Fruit fly (Drosophila melanogaster) whole organism, embryonic: Measurements from ENCODE around the gene CG12289.

Source experiments
- Bgb ChIP-seq: fragments of 200-800 bp; sonication (Bioruptor generic); IDR thresholded peaks from 2 replicates; pipeline ENCODE4 v1.3.6; 2022; ENCODE audit warnings: missing biosample characterization, missing genetic modification characterization; ENCODE audit not compliant: partially characterized antibody
- Bteb2 ChIP-seq: fragments of 200-800 bp; sonication (Bioruptor generic); optimal IDR thresholded peaks from 2 replicates; lab custom pipeline; 2016; ENCODE audit warnings: missing biosample characterization, missing genetic modification characterization
- CG10274 ChIP-seq: fragments of 200-800 bp; sonication (Bioruptor generic); optimal IDR thresholded peaks from 3 replicates; lab custom pipeline; 2017; ENCODE audit warnings: missing biosample characterization, mild to moderate bottlenecking, missing genetic modification characterization
- CG11093 ChIP-seq: fragments of 200-800 bp; sonication (Bioruptor generic); IDR thresholded peaks from 3 replicates; pipeline ENCODE4 v1.3.6; 2022; ENCODE audit warnings: missing biosample characterization, missing genetic modification characterization
- CG11504 ChIP-seq: fragments of 200-800 bp; sonication (Bioruptor generic); optimal IDR thresholded peaks from 3 replicates; lab custom pipeline; 2019; ENCODE audit warnings: missing biosample characterization, mild to moderate bottlenecking, missing genetic modification characterization, moderate library complexity
- CG1647 ChIP-seq: fragments of 200-800 bp; sonication (Bioruptor generic); optimal IDR thresholded peaks from 3 replicates; lab custom pipeline; 2016; ENCODE audit warnings: missing biosample characterization, missing genetic modification characterization
- CG17912 ChIP-seq: fragments of 200-800 bp; sonication (Bioruptor generic); optimal IDR thresholded peaks from 2 replicates; lab custom pipeline; 2018; ENCODE audit warnings: missing biosample characterization, mild to moderate bottlenecking, missing genetic modification characterization
- CG18011 ChIP-seq: fragments of 200-800 bp; sonication (Bioruptor generic); optimal IDR thresholded peaks from 2 replicates; lab custom pipeline; 2017; ENCODE audit warnings: missing biosample characterization, missing genetic modification characterization, mild to moderate bottlenecking, moderate library complexity, missing genotype
- CG18764 ChIP-seq: fragments of 200-800 bp; sonication (Bioruptor generic); optimal IDR thresholded peaks from 3 replicates; lab custom pipeline; 2016; ENCODE audit warnings: missing biosample characterization, missing genetic modification characterization
- CG2712 ChIP-seq: fragments of 200-800 bp; optimal IDR thresholded peaks from 3 replicates; lab custom pipeline; 2019; ENCODE audit warnings: missing biosample characterization, mild to moderate bottlenecking, missing genetic modification characterization, moderate library complexity
- CG2875 ChIP-seq: fragments of 200-800 bp; sonication (Bioruptor generic); optimal IDR thresholded peaks from 2 replicates; lab custom pipeline; 2017; ENCODE audit warnings: missing biosample characterization, mild to moderate bottlenecking, missing genetic modification characterization, missing genetic modification reagents
- CG34224 ChIP-seq: fragments of 200-800 bp; sonication (Bioruptor generic); IDR thresholded peaks from 3 replicates; pipeline ENCODE4 v1.3.6; 2022; ENCODE audit warnings: missing biosample characterization, missing genetic modification characterization; ENCODE audit not compliant: partially characterized antibody
- CG3838 ChIP-seq: fragments of 200-800 bp; sonication (Bioruptor generic); optimal IDR thresholded peaks from 3 replicates; lab custom pipeline; 2016; ENCODE audit warnings: missing biosample characterization, missing genetic modification characterization
- CG4328 ChIP-seq: fragments of 200-800 bp; sonication (Bioruptor generic); optimal IDR thresholded peaks from 3 replicates; lab custom pipeline; 2017; ENCODE audit warnings: missing biosample characterization, missing genetic modification reagents, missing genetic modification characterization
- CG4424 ChIP-seq: fragments of 200-800 bp; sonication (Bioruptor generic); optimal IDR thresholded peaks from 3 replicates; lab custom pipeline; 2016; ENCODE audit warnings: missing biosample characterization, missing genetic modification characterization
- CG4820 ChIP-seq: fragments of 200-800 bp; sonication (Bioruptor generic); optimal IDR thresholded peaks from 3 replicates; lab custom pipeline; 2016; ENCODE audit warnings: missing biosample characterization, missing genetic modification characterization
- CG6175 ChIP-seq: fragments of 200-800 bp; sonication (Bioruptor generic); IDR thresholded peaks from 3 replicates; pipeline ENCODE4 v1.3.6; 2022; ENCODE audit warnings: missing biosample characterization, missing genetic modification characterization
- Dek ChIP-seq: fragments of 200-800 bp; sonication (Bioruptor generic); optimal IDR thresholded peaks from 3 replicates; lab custom pipeline; 2019; ENCODE audit warnings: missing biosample characterization, mild to moderate bottlenecking, missing genetic modification characterization, moderate library complexity
- Dref ChIP-seq: fragments of 200-800 bp; sonication (Bioruptor generic); IDR thresholded peaks from 2 replicates; pipeline ENCODE4 v1.3.6; 2022; ENCODE audit warnings: missing biosample characterization, missing genetic modification characterization
- HLH3B ChIP-seq: fragments of 200-800 bp; sonication (Bioruptor generic); IDR thresholded peaks from 2 replicates; pipeline ENCODE4 v1.3.6; 2022; ENCODE audit warnings: missing biosample characterization, missing genetic modification characterization
- HLH54F ChIP-seq: fragments of 200-800 bp; sonication (Bioruptor generic); optimal IDR thresholded peaks from 3 replicates; lab custom pipeline; 2016; ENCODE audit warnings: missing biosample characterization, missing genetic modification characterization
- Hand ChIP-seq: fragments of 200-800 bp; sonication (Bioruptor generic); optimal IDR thresholded peaks from 2 replicates; lab custom pipeline; 2017; ENCODE audit warnings: mild to moderate bottlenecking, missing biosample characterization, missing genetic modification reagents, missing genetic modification characterization
- Optix ChIP-seq: fragments of 200-800 bp; sonication (Bioruptor generic); IDR thresholded peaks from 3 replicates; pipeline ENCODE4 v1.3.6; 2022; ENCODE audit warnings: missing biosample characterization, missing genetic modification characterization
- Six4 ChIP-seq: fragments of 200-800 bp; sonication (Bioruptor generic); optimal IDR thresholded peaks from 2 replicates; lab custom pipeline; 2016; ENCODE audit warnings: missing biosample characterization, missing genetic modification characterization
- Xrp1 ChIP-seq: fragments of 200-800 bp; sonication (Bioruptor generic); IDR thresholded peaks from 2 replicates; pipeline ENCODE4 v1.3.6; 2022; ENCODE audit warnings: missing biosample characterization, missing genetic modification characterization
- chif ChIP-seq, 2 experiments: fragments of 200-800 bp; sonication (Bioruptor generic); optimal IDR thresholded peaks; 3 replicates each; lab custom pipeline; 2016; ENCODE audit warnings: missing biosample characterization in 2 of 2, missing genetic modification characterization in 2 of 2
- ci ChIP-seq: fragments of 200-800 bp; sonication (Bioruptor generic); IDR thresholded peaks from 3 replicates; pipeline ENCODE4 v1.3.6; 2022; ENCODE audit warnings: missing biosample characterization, missing genetic modification characterization
- crp ChIP-seq, 2 experiments: fragments of 200-800 bp; sonication (Bioruptor generic); optimal IDR thresholded peaks; 2 replicates in 1 of 2; 3 replicates in 1 of 2; lab custom pipeline; 2017; ENCODE audit warnings: missing biosample characterization in 2 of 2, missing genetic modification characterization in 2 of 2, mild to moderate bottlenecking in 1 of 2, moderate library complexity in 1 of 2
- dimm ChIP-seq: fragments of 200-800 bp; sonication (Bioruptor generic); IDR thresholded peaks from 2 replicates; pipeline ENCODE4 v1.3.6; 2022; ENCODE audit warnings: missing biosample characterization, missing genetic modification characterization
- dmrt99B ChIP-seq: fragments of 200-800 bp; sonication (Bioruptor generic); optimal IDR thresholded peaks from 2 replicates; lab custom pipeline; 2018; ENCODE audit warnings: missing biosample characterization, mild to moderate bottlenecking, missing genetic modification characterization, moderate library complexity
- esg ChIP-seq: fragments of 200-800 bp; sonication (Bioruptor generic); conservative IDR thresholded peaks from 2 replicates; pipeline ENCODE4 v1.3.6; 2022; ENCODE audit warnings: missing biosample characterization, missing genetic modification characterization
- eve ChIP-seq, 2 experiments: fragments of >200 bp; optimal IDR thresholded peaks; 2 replicates each; lab custom pipeline; 2017; ENCODE audit warnings: missing biosample characterization in 2 of 2, missing genetic modification characterization in 2 of 2
- fd64A ChIP-seq: fragments of 200-800 bp; sonication (Bioruptor generic); optimal IDR thresholded peaks from 3 replicates; lab custom pipeline; 2018; ENCODE audit warnings: missing biosample characterization, mild to moderate bottlenecking, missing genetic modification characterization
- gfzf ChIP-seq: fragments of 200-800 bp; sonication (Bioruptor generic); optimal IDR thresholded peaks from 2 replicates; lab custom pipeline; 2016; ENCODE audit warnings: missing biosample characterization, mild to moderate bottlenecking, missing genetic modification characterization, moderate library complexity
- hkb ChIP-seq, 2 experiments: fragments of 200-800 bp in 1 of 2; fragments of >200 bp in 1 of 2; sonication (Bioruptor generic) in 1 of 2; IDR thresholded peaks in 1 of 2; optimal IDR thresholded peaks in 1 of 2; 2 replicates each; pipeline versions ENCODE4 v1.3.6 to Lab custom; 2017 to 2022; ENCODE audit warnings: missing biosample characterization in 1 of 2, missing genetic modification characterization in 1 of 2
- kah ChIP-seq: fragments of 200-800 bp; sonication (Bioruptor generic); optimal IDR thresholded peaks from 2 replicates; lab custom pipeline; 2018; ENCODE audit warnings: missing biosample characterization, mild to moderate bottlenecking, missing genetic modification characterization
- lab ChIP-seq: fragments of 200-800 bp; sonication (Bioruptor generic); optimal IDR thresholded peaks from 3 replicates; lab custom pipeline; 2017; ENCODE audit warnings: missing biosample characterization, missing genetic modification characterization, mild to moderate bottlenecking, moderate library complexity, missing genetic modification reagents
- lov ChIP-seq, 2 experiments: fragments of 200-800 bp in 1 of 2; fragments of >200 bp in 1 of 2; sonication (Bioruptor generic) in 1 of 2; IDR thresholded peaks in 1 of 2; optimal IDR thresholded peaks in 1 of 2; 2 replicates in 1 of 2; 3 replicates in 1 of 2; pipeline versions ENCODE4 v1.3.6 to Lab custom; 2017 to 2022; ENCODE audit warnings: missing biosample characterization in 1 of 2, missing genetic modification characterization in 1 of 2
- mld ChIP-seq: fragments of 200-800 bp; sonication (Bioruptor generic); IDR thresholded peaks from 3 replicates; pipeline ENCODE4 v1.3.6; 2022; ENCODE audit warnings: missing biosample characterization, missing genetic modification characterization; ENCODE audit not compliant: partially characterized antibody
- nerfin-2 ChIP-seq: fragments of 200-800 bp; sonication (Bioruptor generic); IDR thresholded peaks from 2 replicates; pipeline ENCODE4 v1.3.6; 2022; ENCODE audit warnings: missing biosample characterization, missing genetic modification characterization; ENCODE audit not compliant: partially characterized antibody
- org-1 ChIP-seq: fragments of 200-800 bp; sonication (Bioruptor generic); optimal IDR thresholded peaks from 2 replicates; lab custom pipeline; 2017; ENCODE audit warnings: missing biosample characterization, missing genetic modification characterization
- otp ChIP-seq: fragments of 200-800 bp; sonication (Bioruptor generic); IDR thresholded peaks from 3 replicates; pipeline ENCODE4, ENCODE4 v1.3.6; 2022; ENCODE audit warnings: missing biosample characterization, missing genetic modification characterization
- ranshi ChIP-seq: fragments of 200-800 bp; sonication (Bioruptor generic); IDR thresholded peaks from 2 replicates; pipeline ENCODE4 v1.3.6; 2022; ENCODE audit warnings: missing biosample characterization, missing genetic modification characterization
- sens-2 ChIP-seq: fragments of 200-800 bp; sonication (Bioruptor generic); IDR thresholded peaks from 2 replicates; pipeline ENCODE4 v1.3.6; 2022; ENCODE audit warnings: missing biosample characterization, missing genetic modification characterization
- sima ChIP-seq: fragments of 200-800 bp; sonication (Bioruptor generic); optimal IDR thresholded peaks from 2 replicates; lab custom pipeline; 2016; ENCODE audit warnings: missing biosample characterization, missing genetic modification characterization
- toy ChIP-seq: fragments of 200-800 bp; sonication (Bioruptor generic); IDR thresholded peaks from 2 replicates; pipeline ENCODE4 v1.3.6; 2022; ENCODE audit warnings: missing biosample characterization, missing genetic modification characterization
- unc-4 ChIP-seq: fragments of 200-800 bp; sonication (Bioruptor generic); IDR thresholded peaks from 2 replicates; pipeline ENCODE4 v1.3.6; 2022; ENCODE audit warnings: missing biosample characterization, missing genetic modification characterization; ENCODE audit not compliant: partially characterized antibody
- usp ChIP-seq: fragments of >200 bp; optimal IDR thresholded peaks from 2 replicates; lab custom pipeline; 2017; ENCODE audit warnings: missing biosample characterization, missing genetic modification characterization
- vnd ChIP-seq: fragments of 200-800 bp; sonication (Bioruptor generic); IDR thresholded peaks from 3 replicates; pipeline ENCODE4 v1.3.6; 2022; ENCODE audit warnings: missing biosample characterization, missing genetic modification characterization; ENCODE audit not compliant: partially characterized antibody

Gene CG12289

dm6 chr3L:11465371-11465914 lies 7.2 kb upstream of the CG12289 start, which contains the start of gene Fum3 (continued):
- TF ChIP-seq usp = no peak
- no peak for TF ChIP-seq CG3838
- TF ChIP-seq Dek (tag; lab: Kevin White, UChicago) = no peak
- no peak for TF ChIP-seq hkb (optimal IDR thresholded peaks at IDR 0.05; lab: Kevin White, UChicago)
- TF ChIP-seq hkb (GFP tag; IDR thresholded peaks at IDR 0.05; lab: Robert Waterston, UW) = peak; percentile 32; the same call in 1 of the 2 replicates
- no peak for TF ChIP-seq CG4328 (GFP tag; lab: Kevin White, UChicago)
- no peak for TF ChIP-seq fd64A
- no peak for TF ChIP-seq CG2875 (GFP tag; lab: Kevin White, UChicago)
- peak in 1 of 2 experiments; percentile 13 for TF ChIP-seq chif (GFP tag; optimal IDR thresholded peaks at IDR 0.05; lab: Kevin White, UChicago)
- no peak for TF ChIP-seq nerfin-2 (GFP tag; lab: Robert Waterston, UW)
- TF ChIP-seq CG6175 (GFP tag; lab: Robert Waterston, UW) = no peak
- TF ChIP-seq HLH3B (GFP tag; lab: Robert Waterston, UW) = peak; percentile 47; the same call in 1 of the 2 replicates
- no peak for TF ChIP-seq CG11093 (GFP tag; lab: Robert Waterston, UW)
- TF ChIP-seq ci (GFP tag; lab: Robert Waterston, UW) = peak; percentile 54; the same call in 2 of the 3 replicates
- TF ChIP-seq dimm (GFP tag; lab: Robert Waterston, UW) = no peak
- TF ChIP-seq lab (GFP tag; lab: Kevin White, UChicago) = no peak
- no peak for TF ChIP-seq HLH54F (GFP tag; lab: Kevin White, UChicago)
- TF ChIP-seq dmrt99B = peak; percentile 15
- TF ChIP-seq CG10274 (GFP tag; lab: Kevin White, UChicago) = no peak
- peak; percentile 43 for TF ChIP-seq CG2712 (tag; lab: Kevin White, UChicago)
- TF ChIP-seq Bteb2 (GFP tag; lab: Kevin White, UChicago) = no peak
- no peak for TF ChIP-seq vnd
- TF ChIP-seq CG1647 (GFP tag; lab: Kevin White, UChicago) = no peak
- TF ChIP-seq toy (GFP tag; lab: Robert Waterston, UW) = no peak
- no peak for TF ChIP-seq Six4 (GFP tag; lab: Kevin White, UChicago)
- peak; percentile 66 for TF ChIP-seq Xrp1
- no peak for TF ChIP-seq lov (optimal IDR thresholded peaks at IDR 0.05; lab: Kevin White, UChicago)
- no peak for TF ChIP-seq lov (GFP tag; IDR thresholded peaks at IDR 0.05; lab: Robert Waterston, UW)
- no peak for TF ChIP-seq sens-2 (GFP tag; lab: Robert Waterston, UW)
- no peak for TF ChIP-seq CG18764 (GFP tag; lab: Kevin White, UChicago)
- no peak for TF ChIP-seq crp (GFP tag; optimal IDR thresholded peaks at IDR 0.05; lab: Kevin White, UChicago)
- no peak for TF ChIP-seq Hand (GFP tag; lab: Kevin White, UChicago)
- no peak for TF ChIP-seq Dref (GFP tag; lab: Robert Waterston, UW)
- peak; percentile 19; the same call in 1 of the 2 replicates for TF ChIP-seq ranshi (GFP tag; lab: Robert Waterston, UW)
- TF ChIP-seq Optix (GFP tag; lab: Robert Waterston, UW) = no peak
- peak; percentile 24; the same call in 1 of the 3 replicates for TF ChIP-seq otp (GFP tag; lab: Robert Waterston, UW)
- no peak for TF ChIP-seq org-1
- no peak for TF ChIP-seq mld (GFP tag; lab: Robert Waterston, UW)
- no peak for TF ChIP-seq CG4820 (GFP tag; lab: Kevin White, UChicago)
- TF ChIP-seq CG4424 (GFP tag; lab: Kevin White, UChicago) = peak; percentile 33
- no peak for TF ChIP-seq CG17912
- peak; percentile 32 for TF ChIP-seq CG11504 (tag; lab: Kevin White, UChicago)
- no peak for TF ChIP-seq sima
- no peak for TF ChIP-seq Bgb
- TF ChIP-seq kah = no peak
- TF ChIP-seq unc-4 (GFP tag; lab: Robert Waterston, UW) = no peak
- no peak for TF ChIP-seq CG18011 (GFP tag; lab: Kevin White, UChicago)
- TF ChIP-seq eve (GFP tag; optimal IDR thresholded peaks at IDR 0.05; lab: Kevin White, UChicago) = no peak
- TF ChIP-seq CG34224 (GFP tag; lab: Robert Waterston, UW) = no peak
- no peak for TF ChIP-seq gfzf (GFP tag; lab: Kevin White, UChicago)
- 0 out of 2 replicates have a peak, but pooled peaks have one; percentile 25 for TF ChIP-seq esg (GFP tag; lab: Robert Waterston, UW)
